Worm (Caenorhabditis elegans): ENCODE measurements around the gene aco-1.

The aco-1 gene

DNA sequence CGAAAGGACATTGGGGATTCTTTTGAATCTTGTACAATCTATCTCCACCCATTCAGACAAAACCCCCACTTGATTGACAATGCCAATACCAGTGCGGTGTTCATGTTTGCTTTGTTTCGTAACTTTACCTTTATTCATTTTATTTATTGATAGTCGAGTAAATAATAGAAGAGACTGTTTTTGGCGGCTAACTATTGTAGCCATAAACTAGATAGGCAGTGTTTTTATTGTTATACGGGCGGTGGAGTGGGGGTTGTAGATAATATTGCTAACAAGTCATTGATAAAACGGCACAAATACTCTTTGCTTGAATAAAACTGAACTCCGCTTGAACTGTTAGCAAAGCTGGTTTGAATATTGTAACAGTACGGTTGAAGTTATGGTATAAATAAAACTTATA lies 25.2 kb downstream of the aco-1 start:
- TF ChIP-seq ztf-3 (GFP tag; optimal IDR thresholded peaks at IDR 0.05) (no peak), lsy-27 (tag; optimal IDR thresholded peaks at IDR 0.05; ENCODE audit: borderline replicate concordance, insufficient read depth) (no peak), attf-3 (GFP tag; conservative IDR thresholded peaks at IDR 0.05) (no peak), nhr-120 (GFP tag; IDR thresholded peaks at IDR 0.05) (no peak), bed-2 (GFP tag; IDR thresholded peaks at IDR 0.05) (no peak), F23B12.7 (tag; optimal IDR thresholded peaks at IDR 0.05; ENCODE audit: insufficient read depth) (no peak), tbp1 (GFP tag; optimal IDR thresholded peaks at IDR 0.05) (no peak), rpc-1 (optimal IDR thresholded peaks at IDR 0.05) (no peak), rpc-1 (tag; optimal IDR thresholded peaks at IDR 0.05) (no peak), T26A5.8 (tag; optimal IDR thresholded peaks at IDR 0.05) (no peak), ceh-58 (GFP tag; IDR thresholded peaks at IDR 0.05) (no peak), die-1 (tag; optimal IDR thresholded peaks at IDR 0.05) (no peak), F57C9.4 (tag; optimal IDR thresholded peaks at IDR 0.05) (no peak), snpc-1.1 (tag; optimal IDR thresholded peaks at IDR 0.05; ENCODE audit: insufficient read depth) (no peak), let-607 (tag; optimal IDR thresholded peaks at IDR 0.05) (no peak), F52B5.7 (tag; optimal IDR thresholded peaks at IDR 0.05) (no peak)

DNA sequence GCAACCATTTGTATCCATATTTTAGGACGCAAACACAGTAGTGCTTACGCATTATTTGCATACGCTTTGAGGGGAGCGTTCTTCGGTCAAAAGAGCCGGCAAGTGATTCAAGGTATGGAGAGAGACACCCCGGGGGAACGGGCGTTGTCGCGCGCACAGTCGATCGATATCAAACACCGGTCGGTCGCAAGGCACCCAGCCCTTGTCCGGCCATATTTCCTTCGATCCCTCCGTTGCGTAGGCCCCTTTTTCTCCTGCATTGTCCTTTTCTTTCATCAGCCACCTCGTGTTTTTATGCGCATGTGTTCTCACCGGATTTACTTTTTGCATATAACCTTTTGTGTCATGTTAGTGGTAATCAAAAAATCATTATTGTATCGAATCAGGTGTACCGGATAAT lies 26.3 kb downstream of the aco-1 start:
- TF ChIP-seq lin-35 (GFP tag; optimal IDR thresholded peaks at IDR 0.05) = no peak
- TF ChIP-seq egl-44 (GFP tag; IDR thresholded peaks at IDR 0.05) = 0 out of 2 replicates have a peak, but pooled peaks have one; percentile 14
- no peak for TF ChIP-seq F10E7.11 (tag; optimal IDR thresholded peaks at IDR 0.05)
- no peak for TF ChIP-seq nfya-1 (tag; optimal IDR thresholded peaks at IDR 0.05; ENCODE audit: borderline replicate concordance, insufficient read depth)
- no peak for TF ChIP-seq chd-7 (tag; optimal IDR thresholded peaks at IDR 0.05)
- peak; percentile 73 for TF ChIP-seq zfh-2 (GFP tag; conservative IDR thresholded peaks at IDR 0.05)
- no peak for TF ChIP-seq Y79H2A.3 (GFP tag; conservative IDR thresholded peaks at IDR 0.05)
- TF ChIP-seq madf-6 (GFP tag; IDR thresholded peaks at IDR 0.05) = no peak

- no peak for TF ChIP-seq lin-26 (GFP tag; IDR thresholded peaks at IDR 0.05)
- TF ChIP-seq repo-1 (tag; optimal IDR thresholded peaks at IDR 0.05) = no peak
- peak; percentile 32 for TF ChIP-seq nhr-80 (tag; optimal IDR thresholded peaks at IDR 0.05)
Observed at ce11 chrX:11367087-11367486, 27.4 kb downstream of the aco-1 start.

DNA sequence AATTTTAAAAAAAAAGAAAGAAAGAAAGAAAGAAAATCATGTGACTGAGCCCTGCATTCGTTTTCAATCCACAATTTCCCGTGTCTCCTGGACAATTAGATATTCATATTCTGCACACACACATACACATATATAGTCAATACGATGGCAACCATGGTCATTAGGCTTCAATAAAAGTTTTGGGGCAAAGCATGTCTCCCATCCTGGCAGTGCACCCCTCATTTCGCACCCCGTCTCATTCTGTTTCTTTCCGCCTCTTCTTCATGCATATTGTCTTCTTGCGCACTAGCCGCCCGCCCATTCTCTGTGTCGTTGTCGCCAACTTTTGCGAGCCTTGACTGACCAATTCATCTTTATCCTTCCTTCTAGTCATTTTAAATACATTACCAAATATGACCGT lies 28.0 kb downstream of the aco-1 start:
- no peak for TF ChIP-seq lir-1 (GFP tag; conservative IDR thresholded peaks at IDR 0.05)
- no peak for TF ChIP-seq egl-44 (GFP tag; IDR thresholded peaks at IDR 0.05)
- no peak for TF ChIP-seq cebp-2 (GFP tag; IDR thresholded peaks at IDR 0.05)
- no peak for TF ChIP-seq lsy-27 (tag; optimal IDR thresholded peaks at IDR 0.05; ENCODE audit: borderline replicate concordance, insufficient read depth)
- TF ChIP-seq chd-7 (tag; optimal IDR thresholded peaks at IDR 0.05) = no peak
- no peak for TF ChIP-seq him-1 (tag; optimal IDR thresholded peaks at IDR 0.05)
- TF ChIP-seq ztf-22 (GFP tag; optimal IDR thresholded peaks at IDR 0.05) = no peak
- TF ChIP-seq lin-40 (tag; optimal IDR thresholded peaks at IDR 0.05) = no peak
- no peak for TF ChIP-seq aptf-3 (GFP tag; IDR thresholded peaks at IDR 0.05)
- no peak for TF ChIP-seq tlf-1 (GFP tag; optimal IDR thresholded peaks at IDR 0.05)
- no peak for TF ChIP-seq mes-4 (tag; optimal IDR thresholded peaks at IDR 0.05)
- no peak for TF ChIP-seq die-1 (tag; optimal IDR thresholded peaks at IDR 0.05)
- no peak for TF ChIP-seq bed-2 (GFP tag; IDR thresholded peaks at IDR 0.05)
- no peak for TF ChIP-seq tbx-9 (tag; optimal IDR thresholded peaks at IDR 0.05; ENCODE audit: borderline replicate concordance)
- TF ChIP-seq zim-3 (tag; optimal IDR thresholded peaks at IDR 0.05) = no peak
- no peak for TF ChIP-seq C17E4.6 (GFP tag; IDR thresholded peaks at IDR 0.05)
- no peak for TF ChIP-seq F57A8.1 (GFP tag; optimal IDR thresholded peaks at IDR 0.05)

Data from whole organism, young adult.